Fruit fly (Drosophila melanogaster): ENCODE measurements around the gene Ccdc39.
A peak's percentile ranks its signal among the peaks of the same experiment; 100 is the strongest.

The Ccdc39 gene

dm6 chr3R:4813172-4813716 is 28.7 kb upstream of the Ccdc39 start (continued):
- TF ChIP-seq CG34376 (GFP tag; optimal IDR thresholded peaks at IDR 0.05) (peak; percentile 65), pfk (GFP tag; optimal IDR thresholded peaks at IDR 0.05) (peak; percentile 75), CG9876 (GFP tag; optimal IDR thresholded peaks at IDR 0.05) (no peak), CG17568 (GFP tag; optimal IDR thresholded peaks at IDR 0.05) (peak; percentile 92), fd64A (GFP tag; optimal IDR thresholded peaks at IDR 0.05) (peak; percentile 83), Hand (GFP tag; optimal IDR thresholded peaks at IDR 0.05) (peak; percentile 58), CG13424 (tag; optimal IDR thresholded peaks at IDR 0.05) (peak; percentile 63), CG4360 (GFP tag; IDR thresholded peaks at IDR 0.05) (peak; percentile 71), ems (GFP tag; optimal IDR thresholded peaks at IDR 0.05) (no peak), CG33213 (GFP tag; optimal IDR thresholded peaks at IDR 0.05) (peak; percentile 43), CG12155 (GFP tag; optimal IDR thresholded peaks at IDR 0.05) (peak; percentile 32), Asciz (GFP tag; optimal IDR thresholded peaks at IDR 0.05) (peak; percentile 87), MBD-R2 (GFP tag; IDR thresholded peaks at IDR 0.05) (peak; percentile 50; the same call in 1 of the 2 replicates), CG12769 (tag; optimal IDR thresholded peaks at IDR 0.05) (peak; percentile 7), rib (GFP tag; IDR thresholded peaks at IDR 0.05) (no peak), CG12744 (GFP tag; optimal IDR thresholded peaks at IDR 0.05) (peak; percentile 53), Mes4 (GFP tag; optimal IDR thresholded peaks at IDR 0.05) (peak; percentile 42), CG8944 (GFP tag; optimal IDR thresholded peaks at IDR 0.05) (peak; percentile 10), CG12299 (tag; optimal IDR thresholded peaks at IDR 0.05) (peak; percentile 54), CG6272 (GFP tag; IDR thresholded peaks at IDR 0.05) (peak; percentile 69; the same call in 1 of the 2 replicates), CG32772 (GFP tag; IDR thresholded peaks at IDR 0.05) (no peak), CG13287 (GFP tag; IDR thresholded peaks at IDR 0.05; ENCODE audit: partially characterized antibody) (peak; percentile 67), vfl (GFP tag; optimal IDR thresholded peaks at IDR 0.05) (no peak), ranshi (GFP tag; IDR thresholded peaks at IDR 0.05) (peak; percentile 54), chn (GFP tag; optimal IDR thresholded peaks at IDR 0.05) (no peak), chm (GFP tag; IDR thresholded peaks at IDR 0.05) (peak; percentile 79), CG11247 (GFP tag; IDR thresholded peaks at IDR 0.05) (peak; percentile 50; the same call in 1 of the 2 replicates), Fer3 (tag; optimal IDR thresholded peaks at IDR 0.05) (peak; percentile 50), gt (GFP tag; IDR thresholded peaks at IDR 0.05) (no peak), CG16815 (GFP tag; optimal IDR thresholded peaks at IDR 0.05) (peak; percentile 6), nom (GFP tag; optimal IDR thresholded peaks at IDR 0.05) (peak; percentile 70), CG10209 (GFP tag; optimal IDR thresholded peaks at IDR 0.05) (peak; percentile 73), CG34422 (GFP tag; IDR thresholded peaks at IDR 0.05) (peak; percentile 79), sc (optimal IDR thresholded peaks at IDR 0.05) (no peak), sc (GFP tag; optimal IDR thresholded peaks at IDR 0.05) (peak; percentile 79), pros (GFP tag; optimal IDR thresholded peaks at IDR 0.05) (peak; percentile 61), CG14441 (GFP tag; IDR thresholded peaks at IDR 0.05) (peak; percentile 37; the same call in 1 of the 2 replicates), stc (GFP tag; IDR thresholded peaks at IDR 0.05) (peak; percentile 48; the same call in 1 of the 2 replicates), bab2 (GFP tag; optimal IDR thresholded peaks at IDR 0.05) (peak; percentile 62), schlank (tag; optimal IDR thresholded peaks at IDR 0.05) (no peak), Myb (GFP tag; optimal IDR thresholded peaks at IDR 0.05) (no peak), nau (GFP tag; optimal IDR thresholded peaks at IDR 0.05) (peak; percentile 85), CG2129 (GFP tag; IDR thresholded peaks at IDR 0.05; ENCODE audit: partially characterized antibody) (peak; percentile 32; the same call in 1 of the 2 replicates), Bdp1 (GFP tag; optimal IDR thresholded peaks at IDR 0.05) (peak; percentile 29), CG31224 (GFP tag; IDR thresholded peaks at IDR 0.05) (peak; percentile 37; the same call in 1 of the 2 replicates), phol (tag; optimal IDR thresholded peaks at IDR 0.05) (peak; percentile 71), run (tag; optimal IDR thresholded peaks at IDR 0.05) (peak; percentile 44), unc-4 (GFP tag; IDR thresholded peaks at IDR 0.05; ENCODE audit: partially characterized antibody) (peak; percentile 62), Rfx (GFP tag; IDR thresholded peaks at IDR 0.05) (peak; percentile 65), Deaf1 (tag; optimal IDR thresholded peaks at IDR 0.05) (peak; percentile 13)
